Fruit fly (Drosophila melanogaster) whole organism: Measurements from ENCODE around the gene CG42818.

Source experiments
- CG8478 ChIP-seq: fragments of >200 bp; optimal IDR thresholded peaks from 2 replicates; lab custom pipeline; 2018; ENCODE audit warnings: inconsistent platforms
- Dll ChIP-seq: fragments of >200 bp; optimal IDR thresholded peaks from 2 replicates; lab custom pipeline; 2017

dm6 chr2L:16263723-16264122 is 22.0 kb downstream of the CG42818 start:
- TF ChIP-seq CG8478 (lab: Kevin White, UChicago): no peak
- TF ChIP-seq Dll (lab: Kevin White, UChicago): no peak
